Worm (Caenorhabditis elegans) whole organism, mixed stage, embryonic: ENCODE measurements around the gene acy-3.

ENCODE experiments used
- M03D4.4 ChIP-seq: sonication (generic microtip); optimal IDR thresholded peaks from 2 replicates; lab custom pipeline; 2017; ENCODE audit warnings: mild to moderate bottlenecking, missing genetic modification characterization, missing compliant biosample characterization
- bed-3 ChIP-seq: fragments of 200-800 bp; sonication (Bioruptor generic); optimal IDR thresholded peaks from 3 replicates; lab custom pipeline; 2018; ENCODE audit warnings: mild to moderate bottlenecking, missing genetic modification characterization, moderate library complexity, missing compliant biosample characterization
- ceh-39 ChIP-seq: fragments of 150-350 bp; optimal IDR thresholded peaks from 2 replicates; lab custom pipeline; 2014; ENCODE audit warnings: missing biosample characterization, missing genetic modification characterization
- ceh-43 ChIP-seq: fragments of 200-800 bp; sonication (Bioruptor generic); optimal IDR thresholded peaks from 2 replicates; lab custom pipeline; 2018; ENCODE audit warnings: mild to moderate bottlenecking, missing genetic modification characterization, moderate library complexity, missing compliant biosample characterization
- ceh-83 ChIP-seq: fragments of 200-800 bp; sonication (Bioruptor generic); optimal IDR thresholded peaks from 2 replicates; lab custom pipeline; 2018; ENCODE audit warnings: mild to moderate bottlenecking, missing genetic modification characterization, missing compliant biosample characterization
- ces-1 ChIP-seq: fragments of 150-350 bp; optimal IDR thresholded peaks from 2 replicates; lab custom pipeline; 2014; ENCODE audit warnings: missing biosample characterization, missing genetic modification reagents, missing genetic modification characterization
- cnd-1 ChIP-seq: fragments of 200-800 bp; sonication (Bioruptor generic); optimal IDR thresholded peaks from 2 replicates; lab custom pipeline; 2018; ENCODE audit warnings: mild to moderate bottlenecking, missing genetic modification characterization, missing compliant biosample characterization
- drap-1 ChIP-seq: fragments of 200-800 bp; sonication (Bioruptor generic); optimal IDR thresholded peaks from 3 replicates; lab custom pipeline; 2018; ENCODE audit warnings: mild to moderate bottlenecking, missing genetic modification characterization, missing compliant biosample characterization
- elt-1 ChIP-seq: sonication (generic microtip); optimal IDR thresholded peaks from 2 replicates; lab custom pipeline; 2017; ENCODE audit warnings: missing genetic modification characterization, mild to moderate bottlenecking, missing compliant biosample characterization, antibody characterized with exemption, moderate library complexity, borderline replicate concordance; ENCODE audit not compliant: insufficient read depth
- elt-3 ChIP-seq: fragments of 150-350 bp; optimal IDR thresholded peaks from 2 replicates; lab custom pipeline; 2014; ENCODE audit warnings: missing biosample characterization, missing genetic modification characterization
- flh-1 ChIP-seq: fragments of 200-800 bp; sonication (Bioruptor generic); optimal IDR thresholded peaks from 2 replicates; lab custom pipeline; 2018; ENCODE audit warnings: mild to moderate bottlenecking, missing genetic modification characterization, moderate library complexity, missing compliant biosample characterization
- hlh-1 ChIP-seq: fragments of 150-350 bp; optimal IDR thresholded peaks from 2 replicates; lab custom pipeline; 2014; ENCODE audit warnings: missing biosample characterization, missing genetic modification reagents, missing genetic modification characterization
- lin-13 ChIP-seq: fragments of 150-350 bp; optimal IDR thresholded peaks from 2 replicates; lab custom pipeline; 2014; ENCODE audit warnings: missing biosample characterization, missing genetic modification characterization
- lin-32 ChIP-seq: fragments of 200-800 bp; sonication (Bioruptor generic); optimal IDR thresholded peaks from 2 replicates; lab custom pipeline; 2018; ENCODE audit warnings: mild to moderate bottlenecking, missing genetic modification characterization, missing compliant biosample characterization
- lsy-2 ChIP-seq: fragments of 150-350 bp; optimal IDR thresholded peaks from 2 replicates; lab custom pipeline; 2014; ENCODE audit warnings: missing biosample characterization, missing genetic modification characterization
- mab-5 ChIP-seq: fragments of 150-350 bp; optimal IDR thresholded peaks from 2 replicates; lab custom pipeline; 2014; ENCODE audit warnings: missing biosample characterization, missing genetic modification characterization
- mep-1 ChIP-seq: fragments of 150-350 bp; optimal IDR thresholded peaks from 2 replicates; lab custom pipeline; 2017; ENCODE audit warnings: missing biosample characterization, missing genetic modification reagents, missing genetic modification characterization, inconsistent platforms
- mls-2 ChIP-seq: sonication (generic microtip); optimal IDR thresholded peaks from 2 replicates; lab custom pipeline; 2016; ENCODE audit warnings: mild to moderate bottlenecking, missing genetic modification characterization, moderate library complexity, missing compliant biosample characterization
- nhr-12 ChIP-seq: fragments of 150-350 bp; optimal IDR thresholded peaks from 2 replicates; lab custom pipeline; 2014; ENCODE audit warnings: missing biosample characterization, missing genetic modification characterization
- nhr-2 ChIP-seq: fragments of 150-350 bp; optimal IDR thresholded peaks from 2 replicates; lab custom pipeline; 2014; ENCODE audit warnings: missing biosample characterization, missing genetic modification characterization
- nhr-237 ChIP-seq: fragments of 150-350 bp; optimal IDR thresholded peaks from 2 replicates; lab custom pipeline; 2014; ENCODE audit warnings: missing biosample characterization, missing genetic modification characterization
- nhr-28 ChIP-seq: fragments of 150-350 bp; optimal IDR thresholded peaks from 2 replicates; lab custom pipeline; 2014; ENCODE audit warnings: missing biosample characterization, missing genetic modification characterization
- nhr-76 ChIP-seq: sonication (generic microtip); optimal IDR thresholded peaks from 2 replicates; lab custom pipeline; 2017; ENCODE audit warnings: missing biosample characterization, missing genetic modification characterization
- pha-4 ChIP-seq: fragments of 150-350 bp; optimal IDR thresholded peaks from 2 replicates; lab custom pipeline; 2018; ENCODE audit warnings: missing biosample characterization, missing genetic modification reagents, missing genetic modification characterization
- sem-2 ChIP-seq: fragments of 200-800 bp; sonication (Bioruptor generic); optimal IDR thresholded peaks from 2 replicates; lab custom pipeline; 2018; ENCODE audit warnings: mild to moderate bottlenecking, missing genetic modification characterization, missing compliant biosample characterization
- snpc-4 ChIP-seq: fragments of 150-350 bp; optimal IDR thresholded peaks from 2 replicates; lab custom pipeline; 2014; ENCODE audit warnings: missing biosample characterization, missing genetic modification characterization
- tbx-8 ChIP-seq: fragments of 200-800 bp; sonication (Bioruptor generic); optimal IDR thresholded peaks from 2 replicates; lab custom pipeline; 2018; ENCODE audit warnings: mild to moderate bottlenecking, missing genetic modification characterization, moderate library complexity, missing compliant biosample characterization
- unc-120 ChIP-seq: sonication (generic microtip); optimal IDR thresholded peaks from 2 replicates; lab custom pipeline; 2017; ENCODE audit warnings: missing genetic modification characterization, missing compliant biosample characterization; ENCODE audit not compliant: poor library complexity, severe bottlenecking
- unc-39 ChIP-seq: fragments of 150-350 bp; optimal IDR thresholded peaks from 2 replicates; lab custom pipeline; 2014; ENCODE audit warnings: missing biosample characterization, missing genetic modification characterization
- unc-62 ChIP-seq: fragments of 150-350 bp; optimal IDR thresholded peaks from 2 replicates; lab custom pipeline; 2014; ENCODE audit warnings: missing biosample characterization, missing genetic modification reagents, missing genetic modification characterization
- zip-8 ChIP-seq: fragments of 150-350 bp; optimal IDR thresholded peaks from 2 replicates; lab custom pipeline; 2014; ENCODE audit warnings: missing biosample characterization, missing genetic modification characterization
- ztf-11 ChIP-seq: fragments of 150-350 bp; optimal IDR thresholded peaks from 2 replicates; lab custom pipeline; 2014; ENCODE audit warnings: missing biosample characterization, missing genetic modification characterization

Gene acy-3

DNA sequence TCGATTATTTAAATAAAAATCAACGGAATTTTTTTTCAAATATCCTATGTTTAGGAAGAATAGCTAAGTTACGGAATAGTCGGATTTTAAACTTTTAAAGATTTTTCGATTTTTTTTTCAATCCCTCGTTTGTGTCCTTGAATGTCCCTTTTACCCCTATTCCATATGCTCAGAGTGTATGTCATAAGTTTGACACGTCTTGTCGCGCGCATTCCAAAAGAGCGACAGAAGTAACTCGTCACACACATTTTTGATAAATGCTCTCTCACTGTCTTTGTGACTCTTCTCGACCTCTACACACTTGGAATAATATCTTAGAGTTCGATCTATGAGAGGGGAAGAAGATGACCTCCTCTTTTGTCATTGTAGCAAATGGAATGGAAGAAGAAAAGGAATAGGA, 2.4 kb downstream of the acy-3 start:
- TF ChIP-seq ces-1 (GFP tag; lab: Kevin White, UChicago) (no peak), unc-62 (peak; percentile 5)

DNA sequence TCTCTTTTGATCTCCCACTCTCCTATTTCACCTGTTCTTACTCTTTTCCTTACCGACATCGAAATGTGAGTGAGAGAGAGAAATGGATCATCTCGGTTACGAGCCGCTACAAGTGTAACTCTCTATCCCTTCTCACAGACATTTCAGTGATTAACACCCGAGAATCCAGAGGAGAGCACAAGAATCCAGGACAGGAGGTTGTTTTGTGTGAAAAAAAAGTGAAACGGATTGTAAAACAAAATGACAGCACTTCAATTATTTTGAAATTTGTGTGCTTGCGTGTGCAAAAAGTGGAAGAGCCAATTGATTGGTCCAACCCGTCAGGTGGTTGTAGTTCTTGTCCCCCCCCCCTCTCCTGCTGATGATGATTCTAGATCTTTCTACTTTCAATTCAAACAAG, 3.4 kb downstream of the acy-3 start:
- TF ChIP-seq unc-120 (tag; lab: Kevin White, UChicago), result peak; percentile 80
- TF ChIP-seq unc-62, result peak; percentile 87
- no peak for TF ChIP-seq M03D4.4 (tag; lab: Kevin White, UChicago)
- peak; percentile 62 for TF ChIP-seq hlh-1 (tag; lab: Kevin White, UChicago)
- no peak for TF ChIP-seq nhr-76 (tag; lab: Kevin White, UChicago)

DNA sequence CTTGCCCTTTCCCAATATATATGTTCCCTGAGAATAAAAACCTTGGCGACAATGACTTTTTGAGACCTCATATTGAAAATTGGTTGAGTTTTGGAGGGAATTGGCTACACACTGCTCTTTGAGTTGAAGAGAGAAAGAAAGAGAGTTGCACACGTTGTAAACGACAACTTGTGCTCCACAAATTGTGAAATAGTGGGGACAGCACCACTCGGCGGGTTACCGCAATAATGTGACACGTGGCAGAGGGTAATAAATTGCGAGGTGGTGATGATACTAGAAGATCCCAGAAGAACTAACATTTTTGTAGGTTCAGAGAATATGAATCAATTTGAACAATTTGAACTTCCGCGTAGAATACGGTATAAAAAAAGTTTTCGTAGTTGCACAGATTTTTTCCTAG, 4.5 kb downstream of the acy-3 start:
- TF ChIP-seq lin-32 (GFP tag; lab: Kevin White, UChicago), result no peak
- TF ChIP-seq hlh-1 (tag; lab: Kevin White, UChicago), result peak; percentile 68
- peak; percentile 40 for TF ChIP-seq mab-5 (tag; lab: Kevin White, UChicago)
- TF ChIP-seq unc-62, result peak; percentile 52

DNA sequence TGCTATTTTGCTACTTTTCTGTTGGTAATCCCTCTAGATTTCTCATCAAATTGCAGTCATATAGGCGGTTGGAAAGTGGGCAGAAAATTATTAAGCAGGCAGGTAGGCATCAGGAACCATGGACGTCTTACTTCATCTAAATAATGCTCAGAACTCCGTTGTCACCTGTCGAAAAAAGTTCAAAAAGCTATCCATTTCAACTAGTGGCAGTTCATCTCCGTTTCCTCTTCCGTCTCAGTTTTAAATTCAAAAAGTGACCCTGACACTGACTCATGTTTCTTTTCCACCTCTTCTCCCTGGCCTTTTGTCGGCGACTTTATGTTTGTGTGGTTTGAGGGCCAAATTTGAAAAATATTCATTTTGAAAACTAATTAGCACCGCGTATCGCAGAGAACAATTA, 11.7 kb downstream of the acy-3 start:
- TF ChIP-seq lin-13 (tag; lab: Kevin White, UChicago) (no peak), mls-2 (no peak), snpc-4 (tag; lab: Kevin White, UChicago) (no peak), pha-4 (tag; lab: Kevin White, UChicago) (no peak), ceh-43 (no peak), ces-1 (GFP tag; lab: Kevin White, UChicago) (no peak), ceh-39 (tag; lab: Kevin White, UChicago) (no peak), nhr-28 (no peak), ceh-83 (GFP tag; lab: Kevin White, UChicago) (no peak), sem-2 (GFP tag; lab: Kevin White, UChicago) (no peak), M03D4.4 (tag; lab: Kevin White, UChicago) (no peak), ztf-11 (tag; lab: Kevin White, UChicago) (no peak), nhr-12 (no peak), elt-3 (tag; lab: Kevin White, UChicago) (no peak), mep-1 (tag; lab: Kevin White, UChicago) (no peak)

DNA sequence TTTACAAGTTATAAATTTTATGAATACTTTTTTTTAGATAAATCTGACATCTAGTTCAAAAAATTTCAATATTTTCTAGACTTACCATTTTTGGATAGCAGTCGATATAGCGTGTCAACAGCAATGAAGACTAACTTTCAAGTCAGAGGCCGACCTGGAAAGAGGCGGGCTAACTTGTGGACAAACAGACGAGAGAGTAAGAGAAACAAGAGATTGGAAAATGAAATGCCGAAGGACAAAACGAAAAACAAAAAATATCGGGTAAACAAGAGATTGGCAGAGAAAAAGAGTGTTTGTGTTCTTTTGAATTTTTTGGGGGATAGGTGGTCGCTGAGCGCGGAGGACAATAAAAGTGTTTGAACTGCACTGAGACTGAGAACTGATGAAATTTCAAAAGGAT, 13.1 kb downstream of the acy-3 start, which contains the start of gene lec-4:
TSS of gene lec-4 (minus strand) at position 154 of the 400 bp plus-strand sequence.
- no peak for TF ChIP-seq nhr-12
- TF ChIP-seq hlh-1 (tag; lab: Kevin White, UChicago), result no peak
- TF ChIP-seq, all 35 proteins: peak for 0

DNA sequence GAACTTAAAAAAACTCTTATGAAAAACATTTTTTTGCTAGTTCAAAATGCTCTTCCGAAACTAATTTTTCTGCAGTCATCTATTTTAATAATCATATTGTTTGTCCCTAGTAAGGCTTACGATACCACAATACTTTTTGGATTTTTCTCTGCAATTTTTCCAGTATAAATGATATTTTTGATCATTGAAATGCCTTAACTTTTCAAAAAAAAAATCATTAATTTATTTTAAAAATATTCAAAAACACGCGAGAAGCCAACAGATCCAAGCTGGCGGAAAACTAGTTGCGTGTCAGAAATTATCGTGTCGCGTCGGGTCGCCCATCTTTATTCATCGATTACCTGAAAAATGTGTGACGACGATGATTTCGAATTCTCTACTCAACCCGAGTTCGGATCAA, 18.1 kb downstream of the acy-3 start, which contains the start of gene gmeb-3:
TSS of gene gmeb-3 (plus strand) at position 301 of the 400 bp plus-strand sequence.
- TF ChIP-seq sem-2 (GFP tag; lab: Kevin White, UChicago) (no peak), lsy-2 (tag; lab: Kevin White, UChicago) (no peak), mab-5 (tag; lab: Kevin White, UChicago) (no peak), unc-39 (tag; lab: Kevin White, UChicago) (no peak), lin-13 (tag; lab: Kevin White, UChicago) (no peak), bed-3 (no peak), nhr-237 (tag; lab: Kevin White, UChicago) (no peak), nhr-2 (no peak), hlh-1 (tag; lab: Kevin White, UChicago) (no peak), elt-1 (tag; lab: Kevin White, UChicago) (no peak), tbx-8 (no peak), ceh-83 (GFP tag; lab: Kevin White, UChicago) (no peak), cnd-1 (tag; lab: Kevin White, UChicago) (no peak), flh-1 (GFP tag; lab: Kevin White, UChicago) (no peak), pha-4 (tag; lab: Kevin White, UChicago) (no peak), unc-62 (no peak), ztf-11 (tag; lab: Kevin White, UChicago) (no peak), zip-8 (no peak), mep-1 (tag; lab: Kevin White, UChicago) (no peak), drap-1 (GFP tag; lab: Kevin White, UChicago) (no peak)
